Worm (Caenorhabditis elegans) whole organism, L4/young adult: ENCODE measurements around the gene R09H10.2.

Source experiments
- W03F9.2 ChIP-seq: fragments of 150-350 bp; optimal IDR thresholded peaks from 2 replicates; lab custom pipeline; 2014; ENCODE audit warnings: missing biosample characterization, missing genetic modification characterization
- dao-5 ChIP-seq: sonication (generic microtip); optimal IDR thresholded peaks from 2 replicates; lab custom pipeline; 2016; ENCODE audit warnings: missing genotype, missing genetic modification characterization, moderate library complexity, missing compliant biosample characterization
- him-1 ChIP-seq: sonication (generic microtip); optimal IDR thresholded peaks from 2 replicates; lab custom pipeline; 2016; ENCODE audit warnings: missing genotype, missing genetic modification reagents, missing genetic modification characterization, missing compliant biosample characterization

R09H10.2 gene

ce11 chrIV:10602644-10603043 lies at the start of gene R09H10.2:
TSS of gene R09H10.2 (plus strand) at chrIV:10602944.
- TF ChIP-seq W03F9.2 (tag; lab: Kevin White, UChicago) (no peak), dao-5 (tag; lab: Kevin White, UChicago) (no peak), him-1 (tag; lab: Kevin White, UChicago) (no peak)

ce11 chrIV:10554947-10555346 lies 47.8 kb upstream of the R09H10.2 start, which contains the start of gene zim-2:
TSS of gene zim-2 (plus strand) at chrIV:10555247.
- TF ChIP-seq W03F9.2 (tag; lab: Kevin White, UChicago) (no peak), dao-5 (tag; lab: Kevin White, UChicago) (no peak), him-1 (tag; lab: Kevin White, UChicago) (no peak)

- TF ChIP-seq him-1 (tag; lab: Kevin White, UChicago) (no peak), W03F9.2 (tag; lab: Kevin White, UChicago) (no peak), dao-5 (tag; lab: Kevin White, UChicago) (no peak)
Measured at ce11 chrIV:10558415-10558814, 44.3 kb upstream of the R09H10.2 start, which contains the start of gene zim-3. TSS of gene zim-3 (plus strand) at chrIV:10558715.

ce11 chrIV:10561605-10562004 lies 41.1 kb upstream of the R09H10.2 start, which contains the start of gene him-8:
TSS of gene him-8 (plus strand) at chrIV:10561905.
- TF ChIP-seq W03F9.2 (tag; lab: Kevin White, UChicago) = no peak
- no peak for TF ChIP-seq him-1 (tag; lab: Kevin White, UChicago)
- no peak for TF ChIP-seq dao-5 (tag; lab: Kevin White, UChicago)

- no peak for TF ChIP-seq W03F9.2 (tag; lab: Kevin White, UChicago)
- TF ChIP-seq dao-5 (tag; lab: Kevin White, UChicago) = no peak
- TF ChIP-seq him-1 (tag; lab: Kevin White, UChicago) = no peak
Measured at ce11 chrIV:10564613-10565012, 38.1 kb upstream of the R09H10.2 start.

ce11 chrIV:10565282-10565681 lies 37.5 kb upstream of the R09H10.2 start:
- TF ChIP-seq W03F9.2 (tag; lab: Kevin White, UChicago) (no peak), dao-5 (tag; lab: Kevin White, UChicago) (no peak), him-1 (tag; lab: Kevin White, UChicago) (no peak)

ce11 chrIV:10567822-10568221 lies 34.9 kb upstream of the R09H10.2 start:
- TF ChIP-seq him-1 (tag; lab: Kevin White, UChicago) (no peak), W03F9.2 (tag; lab: Kevin White, UChicago) (no peak)

- TF ChIP-seq him-1 (tag; lab: Kevin White, UChicago) = no peak
- no peak for TF ChIP-seq W03F9.2 (tag; lab: Kevin White, UChicago)
- no peak for TF ChIP-seq dao-5 (tag; lab: Kevin White, UChicago)
Measured at ce11 chrIV:10570065-10570464, 32.7 kb upstream of the R09H10.2 start.

- TF ChIP-seq dao-5 (tag; lab: Kevin White, UChicago) (no peak), W03F9.2 (tag; lab: Kevin White, UChicago) (no peak), him-1 (tag; lab: Kevin White, UChicago) (no peak)
Measured at ce11 chrIV:10571020-10571419, 31.7 kb upstream of the R09H10.2 start.

- no peak for TF ChIP-seq W03F9.2 (tag; lab: Kevin White, UChicago)
Measured at ce11 chrIV:10573471-10573870, 29.3 kb upstream of the R09H10.2 start.

ce11 chrIV:10574471-10574870 lies 28.3 kb upstream of the R09H10.2 start:
- TF ChIP-seq dao-5 (tag; lab: Kevin White, UChicago) (no peak), him-1 (tag; lab: Kevin White, UChicago) (no peak), W03F9.2 (tag; lab: Kevin White, UChicago) (no peak)

- TF ChIP-seq him-1 (tag; lab: Kevin White, UChicago) = no peak
- TF ChIP-seq W03F9.2 (tag; lab: Kevin White, UChicago) = no peak
- TF ChIP-seq dao-5 (tag; lab: Kevin White, UChicago) = no peak
Measured at ce11 chrIV:10576050-10576449, 26.7 kb upstream of the R09H10.2 start, which contains the start of gene efn-2. TSS of gene efn-2 (plus strand) at chrIV:10576350.

ce11 chrIV:10576624-10577023 lies 26.1 kb upstream of the R09H10.2 start:
- TF ChIP-seq dao-5 (tag; lab: Kevin White, UChicago) = no peak
- TF ChIP-seq him-1 (tag; lab: Kevin White, UChicago) = no peak
- no peak for TF ChIP-seq W03F9.2 (tag; lab: Kevin White, UChicago)

ce11 chrIV:10577600-10577999 lies 25.1 kb upstream of the R09H10.2 start:
- TF ChIP-seq dao-5 (tag; lab: Kevin White, UChicago) (no peak), W03F9.2 (tag; lab: Kevin White, UChicago) (no peak), him-1 (tag; lab: Kevin White, UChicago) (no peak)
